Fruit fly (Drosophila melanogaster): ENCODE data around the gene CG31815.

The CG31815 gene

dm6 chr2L:16656692-16657109 lies 51.1 kb downstream of the CG31815 start (continued):
- TF ChIP-seq C15 (GFP tag; IDR thresholded peaks at IDR 0.05) (0 out of 3 replicates have a peak, but pooled peaks have one; percentile 54), klu (GFP tag; IDR thresholded peaks at IDR 0.05) (peak; percentile 61; the same call in 1 of the 2 replicates), eyg (GFP tag; optimal IDR thresholded peaks at IDR 0.05) (no peak), chif (GFP tag; optimal IDR thresholded peaks at IDR 0.05) (peak; percentile 12 to 50), Sox100B (GFP tag; optimal IDR thresholded peaks at IDR 0.05) (no peak), Camta (GFP tag; optimal IDR thresholded peaks at IDR 0.05) (no peak), al (GFP tag; IDR thresholded peaks at IDR 0.05) (peak; percentile 74), seq (GFP tag; IDR thresholded peaks at IDR 0.05) (0 out of 2 replicates have a peak, but pooled peaks have one; percentile 29), nau (GFP tag; optimal IDR thresholded peaks at IDR 0.05) (no peak), CG4328 (GFP tag; optimal IDR thresholded peaks at IDR 0.05) (no peak), HLH3B (GFP tag; IDR thresholded peaks at IDR 0.05) (peak; percentile 80), CG4617 (GFP tag; optimal IDR thresholded peaks at IDR 0.05; ENCODE audit: borderline replicate concordance) (peak; percentile 44), gem (tag; optimal IDR thresholded peaks at IDR 0.05) (peak; percentile 88), CG17385 (GFP tag; optimal IDR thresholded peaks at IDR 0.05) (no peak), sr (GFP tag; IDR thresholded peaks at IDR 0.05) (no peak), hkb (optimal IDR thresholded peaks at IDR 0.05) (no peak), hkb (GFP tag; IDR thresholded peaks at IDR 0.05) (peak; percentile 76), D19B (GFP tag; optimal IDR thresholded peaks at IDR 0.05) (peak; percentile 21), CG32772 (GFP tag; IDR thresholded peaks at IDR 0.05) (peak; percentile 73), Mad (GFP tag; optimal IDR thresholded peaks at IDR 0.05) (peak; percentile 14), Atf-2 (GFP tag; optimal IDR thresholded peaks at IDR 0.05) (no peak), MBD-R2 (GFP tag; IDR thresholded peaks at IDR 0.05) (peak; percentile 51), Usf (GFP tag; optimal IDR thresholded peaks at IDR 0.05) (peak; percentile 7), CG1529 (GFP tag; optimal IDR thresholded peaks at IDR 0.05) (no peak), NK7.1 (GFP tag; optimal IDR thresholded peaks at IDR 0.05) (no peak), Neu2 (GFP tag; optimal IDR thresholded peaks at IDR 0.05; ENCODE audit: borderline replicate concordance) (no peak), B-H2 (GFP tag; optimal IDR thresholded peaks at IDR 0.05) (no peak), otp (GFP tag; IDR thresholded peaks at IDR 0.05) (peak; percentile 65; the same call in 2 of the 3 replicates), Hr3 (GFP tag; optimal IDR thresholded peaks at IDR 0.05) (peak; percentile 79), CG15073 (GFP tag; optimal IDR thresholded peaks at IDR 0.05) (no peak), CG34422 (GFP tag; IDR thresholded peaks at IDR 0.05) (peak; percentile 68; the same call in 2 of the 3 replicates), CG11398 (GFP tag; optimal IDR thresholded peaks at IDR 0.05) (no peak), dpn (GFP tag; optimal IDR thresholded peaks at IDR 0.05) (peak; percentile 32 to 55), ems (GFP tag; optimal IDR thresholded peaks at IDR 0.05) (peak; percentile 33), amos (GFP tag; IDR thresholded peaks at IDR 0.05; ENCODE audit: partially characterized antibody) (peak; percentile 41), dimm (GFP tag; IDR thresholded peaks at IDR 0.05) (no peak), Drgx (GFP tag; IDR thresholded peaks at IDR 0.05) (no peak), Dref (GFP tag; IDR thresholded peaks at IDR 0.05) (peak; percentile 35; the same call in 1 of the 2 replicates), CG16863 (GFP tag; optimal IDR thresholded peaks at IDR 0.05) (peak; percentile 31), CG8388 (GFP tag; optimal IDR thresholded peaks at IDR 0.05) (peak; percentile 57), CG2120 (GFP tag; optimal IDR thresholded peaks at IDR 0.05) (peak; percentile 80), CG14710 (tag; optimal IDR thresholded peaks at IDR 0.05) (peak; percentile 80), BtbVII (GFP tag; optimal IDR thresholded peaks at IDR 0.05) (no peak), CG9727 (GFP tag; optimal IDR thresholded peaks at IDR 0.05) (peak; percentile 69), CG10366 (GFP tag; IDR thresholded peaks at IDR 0.05) (peak; percentile 70), chinmo (GFP tag; IDR thresholded peaks at IDR 0.05; ENCODE audit: partially characterized antibody) (no peak), CG33213 (GFP tag; optimal IDR thresholded peaks at IDR 0.05) (peak; percentile 46), dysf (GFP tag; IDR thresholded peaks at IDR 0.05) (peak; percentile 83), CG12942 (GFP tag; optimal IDR thresholded peaks at IDR 0.05) (peak; percentile 26), CG8359 (GFP tag; optimal IDR thresholded peaks at IDR 0.05; ENCODE audit: borderline replicate concordance) (no peak), CG1792 (GFP tag; optimal IDR thresholded peaks at IDR 0.05) (peak; percentile 33), chn (GFP tag; optimal IDR thresholded peaks at IDR 0.05) (peak; percentile 7)
